Worm (Caenorhabditis elegans) whole organism, L2 larva: ENCODE results near the gene F37C12.14.

Experiments used
- F13H6.1 ChIP-seq: sonication (generic microtip); optimal IDR thresholded peaks from 2 replicates; lab custom pipeline; 2016; ENCODE audit warnings: missing genetic modification characterization, missing compliant biosample characterization
- ZK546.5 ChIP-seq: sonication (generic microtip); optimal IDR thresholded peaks from 2 replicates; lab custom pipeline; 2017; ENCODE audit warnings: missing biosample characterization, missing genetic modification characterization
- alr-1 ChIP-seq: fragments of 150-350 bp; optimal IDR thresholded peaks from 2 replicates; lab custom pipeline; 2014; ENCODE audit warnings: missing biosample characterization, missing genetic modification characterization
- ceh-16 ChIP-seq: fragments of 150-350 bp; optimal IDR thresholded peaks from 2 replicates; lab custom pipeline; 2014; ENCODE audit warnings: missing biosample characterization, missing genetic modification characterization
- crh-2 ChIP-seq: sonication (generic microtip); optimal IDR thresholded peaks from 2 replicates; lab custom pipeline; 2017; ENCODE audit warnings: missing biosample characterization, missing genetic modification characterization
- dmd-4 ChIP-seq: sonication (generic microtip); optimal IDR thresholded peaks from 2 replicates; lab custom pipeline; 2017; ENCODE audit warnings: missing biosample characterization, missing genetic modification characterization
- egl-27 ChIP-seq: sonication (generic microtip); optimal IDR thresholded peaks from 3 replicates; lab custom pipeline; 2017; ENCODE audit warnings: missing biosample characterization, missing genetic modification reagents, missing genetic modification characterization
- elt-1 ChIP-seq: fragments of 150-350 bp; optimal IDR thresholded peaks from 2 replicates; lab custom pipeline; 2014; ENCODE audit warnings: missing biosample characterization, missing genetic modification characterization
- elt-3 ChIP-seq: sonication (generic microtip); optimal IDR thresholded peaks from 2 replicates; lab custom pipeline; 2017; ENCODE audit warnings: missing biosample characterization, missing genetic modification characterization
- fos-1 ChIP-seq: fragments of 150-350 bp; optimal IDR thresholded peaks from 2 replicates; lab custom pipeline; 2014; ENCODE audit warnings: missing biosample characterization, missing genetic modification characterization
- lin-11 ChIP-seq: fragments of 150-350 bp; sonication (generic microtip); optimal IDR thresholded peaks from 2 replicates; lab custom pipeline; 2014; ENCODE audit warnings: missing biosample characterization, missing genetic modification characterization, inconsistent platforms, mixed read lengths
- lin-13 ChIP-seq: fragments of 150-350 bp; optimal IDR thresholded peaks from 2 replicates; lab custom pipeline; 2014; ENCODE audit warnings: missing biosample characterization, missing genetic modification reagents, missing genetic modification characterization
- lsy-2 ChIP-seq, 2 experiments: fragments of 150-350 bp in 1 of 2; sonication (generic microtip) in 1 of 2; optimal IDR thresholded peaks; 2 replicates each; lab custom pipeline; 2014 to 2017; ENCODE audit warnings: missing biosample characterization in 2 of 2, missing genetic modification characterization in 2 of 2
- mab-5 ChIP-seq: fragments of 150-350 bp; optimal IDR thresholded peaks from 2 replicates; lab custom pipeline; 2014; ENCODE audit warnings: missing biosample characterization, missing genetic modification characterization
- mbf-1 ChIP-seq: sonication (generic microtip); optimal IDR thresholded peaks from 2 replicates; lab custom pipeline; 2017; ENCODE audit warnings: missing biosample characterization, missing genetic modification characterization
- mdl-1 ChIP-seq, 2 experiments: fragments of 150-350 bp in 1 of 2; sonication (generic microtip) in 1 of 2; optimal IDR thresholded peaks; 2 replicates each; lab custom pipeline; 2017; ENCODE audit warnings: missing biosample characterization in 2 of 2, missing genetic modification characterization in 2 of 2
- nhr-12 ChIP-seq: fragments of 150-350 bp; optimal IDR thresholded peaks from 2 replicates; lab custom pipeline; 2014; ENCODE audit warnings: missing biosample characterization, missing genetic modification characterization
- nhr-129 ChIP-seq: fragments of 150-350 bp; optimal IDR thresholded peaks from 2 replicates; lab custom pipeline; 2014; ENCODE audit warnings: missing biosample characterization, missing genetic modification characterization
- nhr-23 ChIP-seq: fragments of 150-350 bp; optimal IDR thresholded peaks from 2 replicates; lab custom pipeline; 2014; ENCODE audit warnings: missing biosample characterization, missing genetic modification reagents, missing genetic modification characterization
- nhr-237 ChIP-seq: fragments of 150-350 bp; optimal IDR thresholded peaks from 2 replicates; lab custom pipeline; 2014; ENCODE audit warnings: missing biosample characterization, missing genetic modification characterization
- nhr-25 ChIP-seq: fragments of 150-350 bp; sonication (generic microtip); optimal IDR thresholded peaks from 3 replicates; lab custom pipeline; 2014; ENCODE audit warnings: missing biosample characterization, missing genetic modification characterization
- nhr-6 ChIP-seq: fragments of 150-350 bp; optimal IDR thresholded peaks from 2 replicates; lab custom pipeline; 2014; ENCODE audit warnings: missing biosample characterization, missing genetic modification characterization
- nhr-77 ChIP-seq: fragments of 150-350 bp; optimal IDR thresholded peaks from 2 replicates; lab custom pipeline; 2014; ENCODE audit warnings: missing biosample characterization, missing genetic modification characterization
- peb-1 ChIP-seq: fragments of 150-350 bp; optimal IDR thresholded peaks from 2 replicates; lab custom pipeline; 2014; ENCODE audit warnings: missing biosample characterization, missing genetic modification characterization
- sem-4 ChIP-seq: fragments of 150-350 bp; optimal IDR thresholded peaks from 2 replicates; lab custom pipeline; 2014; ENCODE audit warnings: missing biosample characterization, missing genetic modification reagents, missing genetic modification characterization
- skn-1 ChIP-seq: sonication (generic microtip); optimal IDR thresholded peaks from 2 replicates; lab custom pipeline; 2017; ENCODE audit warnings: missing biosample characterization, missing genetic modification characterization
- sma-3 ChIP-seq: sonication (generic microtip); optimal IDR thresholded peaks from 2 replicates; lab custom pipeline; 2016; ENCODE audit warnings: missing genetic modification reagents, missing genetic modification characterization, missing compliant biosample characterization
- snpc-4 ChIP-seq: fragments of 150-350 bp; optimal IDR thresholded peaks from 2 replicates; lab custom pipeline; 2014; ENCODE audit warnings: missing biosample characterization, missing genetic modification characterization
- unc-39 ChIP-seq: fragments of 150-350 bp; optimal IDR thresholded peaks from 2 replicates; lab custom pipeline; 2014; ENCODE audit warnings: missing biosample characterization, missing genetic modification characterization
- unc-55 ChIP-seq: fragments of 150-350 bp; sonication (generic microtip); optimal IDR thresholded peaks from 3 replicates; lab custom pipeline; 2014; ENCODE audit warnings: missing biosample characterization, missing genetic modification reagents, missing genetic modification characterization
- zag-1 ChIP-seq: fragments of 150-350 bp; optimal IDR thresholded peaks from 2 replicates; lab custom pipeline; 2014; ENCODE audit warnings: missing biosample characterization, missing genetic modification characterization
- ztf-11 ChIP-seq: sonication (generic microtip); optimal IDR thresholded peaks from 2 replicates; lab custom pipeline; 2017; ENCODE audit warnings: missing biosample characterization, missing genetic modification characterization
- ztf-4 ChIP-seq: fragments of 150-350 bp; optimal IDR thresholded peaks from 2 replicates; lab custom pipeline; 2014; ENCODE audit warnings: missing biosample characterization, missing genetic modification characterization

Gene F37C12.14

ce11 chrIII:7230841-7231240 lies 45.5 kb upstream of the F37C12.14 start, which contains the start of gene R151.10:
Gene R151.10 (minus strand): TSS chrIII:7230941.
- no peak for TF ChIP-seq alr-1 (tag; lab: Kevin White, UChicago)
- no peak for TF ChIP-seq ztf-11 (tag; lab: Kevin White, UChicago)
- no peak for TF ChIP-seq lin-13 (GFP tag; lab: Kevin White, UChicago)
- TF ChIP-seq elt-1: no peak
- no peak for TF ChIP-seq mbf-1 (tag; lab: Kevin White, UChicago)
- no peak for TF ChIP-seq nhr-77 (tag; lab: Kevin White, UChicago)
- no peak for TF ChIP-seq snpc-4 (tag; lab: Kevin White, UChicago)
- TF ChIP-seq nhr-6: no peak
- TF ChIP-seq unc-55 (GFP tag; lab: Kevin White, UChicago): no peak
- no peak for TF ChIP-seq F13H6.1 (tag; lab: Kevin White, UChicago)
- no peak for TF ChIP-seq peb-1 (tag; lab: Kevin White, UChicago)
- no peak for TF ChIP-seq zag-1 (tag; lab: Kevin White, UChicago)
- TF ChIP-seq elt-3 (tag; lab: Kevin White, UChicago): no peak
- TF ChIP-seq sem-4 (tag; lab: Kevin White, UChicago): no peak
- TF ChIP-seq fos-1 (tag; lab: Kevin White, UChicago): no peak
- TF ChIP-seq nhr-25: no peak
- no peak for TF ChIP-seq ZK546.5 (tag; lab: Kevin White, UChicago)
- TF ChIP-seq egl-27: no peak
- TF ChIP-seq, all 48 proteins: peak for 0

DNA sequence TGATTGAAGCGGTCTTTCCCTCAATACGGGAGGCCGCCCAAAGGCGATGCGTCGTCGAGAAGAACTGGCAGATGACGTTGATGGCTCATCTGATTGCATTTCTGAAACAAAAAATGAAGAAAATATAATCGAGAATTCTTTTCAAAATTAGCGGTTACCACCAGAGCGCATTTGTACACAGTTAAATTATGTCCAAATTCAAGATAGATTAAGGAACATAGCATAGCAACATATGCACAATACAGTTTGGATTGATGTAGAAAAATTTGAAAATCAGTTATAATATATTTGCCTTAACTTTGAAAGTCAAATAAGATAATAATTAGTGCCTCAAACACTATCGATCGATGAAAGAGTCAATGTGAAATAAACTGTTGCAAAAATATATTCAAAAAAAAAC lies 44.3 kb upstream of the F37C12.14 start, which contains the start of gene R151.8:
Gene R151.8, minus strand, starts transcription at position 101 of the 400 bp plus-strand sequence.
- no peak for TF ChIP-seq ztf-11 (tag; lab: Kevin White, UChicago)
- TF ChIP-seq ztf-4: no peak
- TF ChIP-seq lin-11: no peak
- no peak for TF ChIP-seq egl-27
- no peak for TF ChIP-seq ceh-16 (tag; lab: Kevin White, UChicago)
- TF ChIP-seq nhr-237 (tag; lab: Kevin White, UChicago): no peak
- no peak for TF ChIP-seq nhr-23 (tag; lab: Kevin White, UChicago)
- TF ChIP-seq dmd-4 (tag; lab: Kevin White, UChicago): no peak
- no peak for TF ChIP-seq sma-3 (GFP tag; lab: Kevin White, UChicago)
- no peak for TF ChIP-seq ZK546.5 (tag; lab: Kevin White, UChicago)
- no peak for TF ChIP-seq unc-39 (tag; lab: Kevin White, UChicago)
- no peak for TF ChIP-seq crh-2
- TF ChIP-seq, all 48 proteins: peak for 0

- TF ChIP-seq mbf-1 (tag; lab: Kevin White, UChicago) (no peak), peb-1 (tag; lab: Kevin White, UChicago) (no peak), sma-3 (GFP tag; lab: Kevin White, UChicago) (no peak), nhr-12 (tag; lab: Kevin White, UChicago) (no peak), skn-1 (no peak), lsy-2 (tag; optimal IDR thresholded peaks at IDR 0.05; lab: Kevin White, UChicago) (no peak)
- TF ChIP-seq, all 48 proteins: peak for 0
Observed at ce11 chrIII:7226607-7227006, 41.2 kb upstream of the F37C12.14 start, which contains the start of gene hsp-75. Gene hsp-75 (minus strand): TSS chrIII:7226707.

- TF ChIP-seq mbf-1 (tag; lab: Kevin White, UChicago) (no peak), peb-1 (tag; lab: Kevin White, UChicago) (no peak), mdl-1 (tag; optimal IDR thresholded peaks at IDR 0.05; lab: Kevin White, UChicago) (no peak), nhr-129 (tag; lab: Kevin White, UChicago) (no peak), mab-5 (tag; lab: Kevin White, UChicago) (no peak), ceh-16 (tag; lab: Kevin White, UChicago) (no peak), nhr-23 (tag; lab: Kevin White, UChicago) (no peak), nhr-12 (tag; lab: Kevin White, UChicago) (no peak), crh-2 (no peak), lin-11 (no peak)
Observed at ce11 chrIII:7223029-7223428, 37.7 kb upstream of the F37C12.14 start, which contains the start of gene der-2. Gene der-2 (minus strand): TSS chrIII:7223129.

DNA sequence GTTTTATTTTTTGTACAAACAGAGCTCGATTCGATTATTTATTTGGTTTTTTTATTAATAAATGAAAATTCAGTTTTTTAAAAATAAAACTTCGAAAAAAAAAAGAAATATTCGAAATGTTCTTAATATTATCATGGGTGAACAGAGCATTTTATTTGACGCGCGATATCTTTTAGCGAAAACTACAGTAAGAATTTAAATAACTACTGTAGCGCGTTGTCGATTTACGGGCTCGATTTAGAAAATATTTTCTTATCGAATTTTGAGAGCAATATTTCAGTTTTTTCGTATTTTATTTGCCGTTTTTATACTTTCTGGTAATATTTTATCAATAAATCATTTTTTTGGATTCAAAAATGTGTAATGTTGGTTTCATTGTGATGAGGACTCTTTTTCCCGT lies 35.7 kb upstream of the F37C12.14 start:
- TF ChIP-seq snpc-4 (tag; lab: Kevin White, UChicago) (no peak), lsy-2 (tag; optimal IDR thresholded peaks at IDR 0.05; lab: Kevin White, UChicago) (peak in 1 of 2 experiments; percentile 40)
- TF ChIP-seq, all 48 proteins: peak for 1
